Fruit fly (Drosophila melanogaster): ENCODE measurements around the gene CG6136.

Gene CG6136

DNA sequence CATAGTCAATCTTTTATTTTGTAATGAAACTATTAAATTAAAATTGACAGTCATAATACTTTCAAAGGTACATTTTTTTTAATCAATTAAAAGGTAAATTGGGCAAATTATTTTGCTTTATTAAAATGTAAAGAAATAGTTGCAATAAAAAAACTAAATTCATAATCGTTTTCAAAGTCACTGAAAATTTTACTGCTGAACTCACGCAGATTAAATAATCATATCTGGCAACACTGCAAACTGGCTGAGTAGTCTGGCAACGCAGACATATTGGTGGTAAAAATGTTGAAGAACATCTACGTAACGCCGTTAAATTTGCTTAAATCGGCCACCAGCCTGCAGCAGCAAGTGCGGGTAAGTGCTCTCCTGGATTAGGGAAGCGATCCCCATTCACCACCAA, 41.5 kb downstream of the CG6136 start, which contains the start of gene mRpL9:
mRpL9 (plus strand) TSS at position 267 of the 400 bp plus-strand sequence.
- TF ChIP-seq salr (GFP tag; optimal IDR thresholded peaks at IDR 0.05) (no peak), Sox102F (GFP tag; optimal IDR thresholded peaks at IDR 0.05) (no peak), CG16779 (tag; optimal IDR thresholded peaks at IDR 0.05) (no peak), cyc (GFP tag; optimal IDR thresholded peaks at IDR 0.05) (peak; percentile 33), pdm3 (GFP tag; optimal IDR thresholded peaks at IDR 0.05) (no peak), CG32006 (GFP tag; optimal IDR thresholded peaks at IDR 0.05) (no peak), spab (GFP tag; optimal IDR thresholded peaks at IDR 0.05) (no peak), svp (GFP tag) (no peak), dsx (GFP tag; optimal IDR thresholded peaks at IDR 0.05; ENCODE audit: poor library complexity, severe bottlenecking) (no peak), ss (GFP tag; optimal IDR thresholded peaks at IDR 0.05) (no peak), CG31627 (GFP tag; optimal IDR thresholded peaks at IDR 0.05) (peak; percentile 26), CG3032 (tag; optimal IDR thresholded peaks at IDR 0.05) (peak; percentile 31), CG6792 (GFP tag; optimal IDR thresholded peaks at IDR 0.05) (no peak), lz (GFP tag; optimal IDR thresholded peaks at IDR 0.05) (no peak), Met (GFP tag; optimal IDR thresholded peaks at IDR 0.05) (no peak), Ets96B (tag; optimal IDR thresholded peaks at IDR 0.05) (no peak), Ets21C (GFP tag; optimal IDR thresholded peaks at IDR 0.05) (no peak), CG4318 (GFP tag; optimal IDR thresholded peaks at IDR 0.05) (no peak), achi (GFP tag; optimal IDR thresholded peaks at IDR 0.05) (no peak), eg (GFP tag; IDR thresholded peaks at IDR 0.05) (no peak), Sox15 (GFP tag; optimal IDR thresholded peaks at IDR 0.05) (no peak), CG11902 (GFP tag; optimal IDR thresholded peaks at IDR 0.05) (no peak), esn (GFP tag; optimal IDR thresholded peaks at IDR 0.05) (peak; percentile 40), Smox (GFP tag; optimal IDR thresholded peaks at IDR 0.05) (no peak), CG7368 (GFP tag; optimal IDR thresholded peaks at IDR 0.05) (no peak), acj6 (GFP tag; optimal IDR thresholded peaks at IDR 0.05) (no peak)

DNA sequence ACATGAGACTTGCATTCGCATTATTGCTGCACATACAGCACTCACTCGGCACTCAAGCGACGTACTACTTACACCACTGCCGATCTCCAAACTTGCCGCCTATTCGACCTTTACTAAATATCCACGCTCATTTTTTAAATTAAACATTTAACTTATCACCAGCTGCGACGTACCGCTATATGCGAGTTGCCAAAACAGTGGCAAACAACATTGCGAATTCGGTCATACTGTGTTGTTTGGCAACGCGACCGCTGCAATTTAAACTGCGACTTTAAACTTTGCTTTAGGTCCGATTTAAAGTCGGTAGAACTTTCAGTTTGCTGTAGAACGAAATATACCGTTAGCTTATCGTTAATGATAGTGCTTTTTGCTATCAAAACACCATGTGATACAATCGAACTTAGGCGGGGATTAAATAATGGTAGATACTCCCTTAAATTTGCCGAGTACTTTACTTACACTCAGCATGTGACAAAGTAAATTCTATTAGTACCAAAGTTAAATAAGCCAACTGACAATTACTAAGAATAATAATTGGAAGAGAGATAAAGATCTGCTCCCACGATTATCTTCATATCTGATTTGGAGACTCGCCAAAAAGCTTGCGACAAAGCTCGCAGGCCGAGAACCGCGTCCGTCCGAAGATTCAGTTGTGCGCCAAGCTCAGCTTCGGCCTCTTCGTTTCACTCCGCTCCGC, 43.8 kb downstream of the CG6136 start, which contains the start of the genes CG6236 and ea:
CG6236 (minus strand) TSS at position 187 of the 697 bp plus-strand sequence.
ea (plus strand) TSS at position 647 of the 697 bp plus-strand sequence.
- no peak for TF ChIP-seq cyc (GFP tag; optimal IDR thresholded peaks at IDR 0.05)
- TF ChIP-seq CG6276 (GFP tag; optimal IDR thresholded peaks at IDR 0.05), result no peak
- TF ChIP-seq fkh (GFP tag; optimal IDR thresholded peaks at IDR 0.05), result no peak
- no peak for TF ChIP-seq CG8119 (GFP tag; IDR thresholded peaks at IDR 0.05)
- no peak for TF ChIP-seq pdm3 (GFP tag; optimal IDR thresholded peaks at IDR 0.05)
- TF ChIP-seq Sox102F (GFP tag; optimal IDR thresholded peaks at IDR 0.05), result no peak
- no peak for TF ChIP-seq CG11762 (GFP tag; optimal IDR thresholded peaks at IDR 0.05; ENCODE audit: insufficient read depth)
- TF ChIP-seq esn (GFP tag; optimal IDR thresholded peaks at IDR 0.05), result no peak

DNA sequence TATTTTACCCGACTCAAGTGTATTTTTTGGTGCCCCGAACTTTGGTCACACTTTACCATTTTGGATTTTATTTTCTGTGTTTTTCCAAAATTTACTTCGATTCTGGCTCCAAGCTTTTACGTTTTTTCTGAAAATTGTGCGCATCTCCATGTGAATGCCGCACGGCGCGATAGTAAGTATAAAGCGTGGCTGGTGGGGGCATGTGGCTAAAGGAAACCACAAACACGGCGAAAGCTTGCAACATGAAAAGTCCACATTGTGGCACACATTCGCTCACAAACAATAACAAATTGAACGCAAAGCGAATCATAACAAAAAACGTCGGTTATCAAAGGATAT, 51.3 kb downstream of the CG6136 start, which contains the start of gene ear:
ear (plus strand) TSS at position 10 of the 339 bp plus-strand sequence.
- TF ChIP-seq dsx (GFP tag; optimal IDR thresholded peaks at IDR 0.05; ENCODE audit: poor library complexity, severe bottlenecking) (peak; percentile 3), CG9139 (GFP tag; optimal IDR thresholded peaks at IDR 0.05) (no peak)

Measured in whole organism, prepupa.